Worm (Caenorhabditis elegans): ENCODE data around the gene R05D8.7.

Gene R05D8.7

ce11 chrV:2759456-2759855, 3.6 kb downstream of the R05D8.7 start, which contains the start of gene srg-58:
Gene srg-58 (minus strand): TSS chrV:2759556.
- TF ChIP-seq nhr-237 (tag; optimal IDR thresholded peaks at IDR 0.05): no peak
- TF ChIP-seq egl-27 (tag; optimal IDR thresholded peaks at IDR 0.05): no peak
- no peak for TF ChIP-seq gmeb-1 (tag; optimal IDR thresholded peaks at IDR 0.05)
- no peak for TF ChIP-seq alr-1 (tag; optimal IDR thresholded peaks at IDR 0.05)
- no peak for TF ChIP-seq zag-1 (tag; optimal IDR thresholded peaks at IDR 0.05)
- TF ChIP-seq elt-3 (tag; optimal IDR thresholded peaks at IDR 0.05): no peak
- TF ChIP-seq mab-5 (tag; optimal IDR thresholded peaks at IDR 0.05): no peak
- TF ChIP-seq crh-2 (tag; optimal IDR thresholded peaks at IDR 0.05): no peak
- no peak for TF ChIP-seq lin-39 (tag; optimal IDR thresholded peaks at IDR 0.05)
- TF ChIP-seq ztf-1 (GFP tag; conservative IDR thresholded peaks at IDR 0.05): no peak

ce11 chrV:2758437-2758836, 4.6 kb downstream of the R05D8.7 start:
- TF ChIP-seq nhr-12 (tag; optimal IDR thresholded peaks at IDR 0.05): no peak

- TF ChIP-seq C34F6.9 (tag; optimal IDR thresholded peaks at IDR 0.05) (no peak), unc-55 (GFP tag; optimal IDR thresholded peaks at IDR 0.05) (no peak), elt-3 (tag; optimal IDR thresholded peaks at IDR 0.05) (no peak), ztf-1 (GFP tag; conservative IDR thresholded peaks at IDR 0.05) (no peak), ama-1 (optimal IDR thresholded peaks at IDR 0.05) (no peak), blmp-1 (tag; optimal IDR thresholded peaks at IDR 0.05; ENCODE audit: insufficient read depth) (no peak), nhr-23 (tag; optimal IDR thresholded peaks at IDR 0.05) (no peak), nhr-25 (tag; optimal IDR thresholded peaks at IDR 0.05) (no peak)
These were observed 5.6 kb downstream of the R05D8.7 start, which contains the start of gene srx-28 for ce11 chrV:2757226-2757893. Gene srx-28 (minus strand): TSS chrV:2757276.

ce11 chrV:2753007-2753406, 10.0 kb downstream of the R05D8.7 start, which contains the start of gene srx-26:
Gene srx-26 (minus strand): TSS chrV:2753107.
- TF ChIP-seq mdl-1 (tag; optimal IDR thresholded peaks at IDR 0.05) (no peak), fos-1 (tag; optimal IDR thresholded peaks at IDR 0.05) (no peak), lin-11 (tag; optimal IDR thresholded peaks at IDR 0.05) (no peak), nhr-11 (tag; optimal IDR thresholded peaks at IDR 0.05) (no peak), ztf-4 (tag; optimal IDR thresholded peaks at IDR 0.05) (no peak), F13H6.1 (tag; optimal IDR thresholded peaks at IDR 0.05) (no peak), nhr-10 (tag; optimal IDR thresholded peaks at IDR 0.05) (no peak)

- TF ChIP-seq ztf-11 (tag; optimal IDR thresholded peaks at IDR 0.05): no peak
- no peak for TF ChIP-seq mbf-1 (tag; optimal IDR thresholded peaks at IDR 0.05)
- TF ChIP-seq nhr-237 (tag; optimal IDR thresholded peaks at IDR 0.05): no peak
- TF ChIP-seq nhr-25 (tag; optimal IDR thresholded peaks at IDR 0.05): no peak
- no peak for TF ChIP-seq ztf-4 (tag; optimal IDR thresholded peaks at IDR 0.05)
- no peak for TF ChIP-seq skn-1 (tag; optimal IDR thresholded peaks at IDR 0.05)
- TF ChIP-seq sma-9 (GFP tag; optimal IDR thresholded peaks at IDR 0.05): no peak
- no peak for TF ChIP-seq sma-9 (tag; optimal IDR thresholded peaks at IDR 0.05)
- no peak for TF ChIP-seq nhr-11 (tag; optimal IDR thresholded peaks at IDR 0.05)
- TF ChIP-seq aly-2 (tag; optimal IDR thresholded peaks at IDR 0.05): no peak
- no peak for TF ChIP-seq nhr-12 (tag; optimal IDR thresholded peaks at IDR 0.05)
- TF ChIP-seq F13H6.1 (tag; optimal IDR thresholded peaks at IDR 0.05): no peak
- no peak for TF ChIP-seq lsy-2 (tag; optimal IDR thresholded peaks at IDR 0.05)
These were observed 13.0 kb downstream of the R05D8.7 start, which contains the start of gene srx-24 for ce11 chrV:2750006-2750405. Gene srx-24 (minus strand): TSS chrV:2750106.

ce11 chrV:2746404-2746803, 16.6 kb downstream of the R05D8.7 start:
- TF ChIP-seq peb-1 (tag; optimal IDR thresholded peaks at IDR 0.05) (no peak), ZK546.5 (tag; optimal IDR thresholded peaks at IDR 0.05) (no peak), mbf-1 (tag; optimal IDR thresholded peaks at IDR 0.05) (no peak), ztf-11 (tag; optimal IDR thresholded peaks at IDR 0.05) (no peak), nhr-21 (tag; optimal IDR thresholded peaks at IDR 0.05) (no peak), nhr-11 (tag; optimal IDR thresholded peaks at IDR 0.05) (no peak), nhr-237 (tag; optimal IDR thresholded peaks at IDR 0.05) (no peak), mdl-1 (tag; optimal IDR thresholded peaks at IDR 0.05) (no peak), ztf-1 (GFP tag; conservative IDR thresholded peaks at IDR 0.05) (no peak), blmp-1 (tag; optimal IDR thresholded peaks at IDR 0.05; ENCODE audit: insufficient read depth) (no peak), nhr-77 (tag; optimal IDR thresholded peaks at IDR 0.05) (no peak), R02D3.7 (tag; optimal IDR thresholded peaks at IDR 0.05) (no peak), egl-27 (tag; optimal IDR thresholded peaks at IDR 0.05) (no peak)
